Fruit fly (Drosophila melanogaster): Measurements from ENCODE around the gene Ir94g.
A peak's percentile ranks its signal among the peaks of the same experiment; 100 is the strongest.

- no peak for TF ChIP-seq pan (optimal IDR thresholded peaks at IDR 0.05)
- no peak for TF ChIP-seq EcR (GFP tag; optimal IDR thresholded peaks at IDR 0.05)
- no peak for TF ChIP-seq psq (optimal IDR thresholded peaks at IDR 0.05)
- TF ChIP-seq Dll (optimal IDR thresholded peaks at IDR 0.05) = peak; percentile 78
- no peak for TF ChIP-seq usp (GFP tag; optimal IDR thresholded peaks at IDR 0.05)
- no peak for TF ChIP-seq CG8478 (optimal IDR thresholded peaks at IDR 0.05)
Measured at dm6 chr3R:23509408-23509940, 25.8 kb downstream of the Ir94g start.

Data from whole organism.